Worm (Caenorhabditis elegans) whole organism, early embryonic: ENCODE data around the gene riok-3.

Source experiments
- B0310.2 ChIP-seq: sonication (generic microtip); optimal IDR thresholded peaks from 2 replicates; lab custom pipeline; 2016; ENCODE audit warnings: mild to moderate bottlenecking, missing genetic modification characterization, missing compliant biosample characterization
- F13C5.2 ChIP-seq: sonication (generic microtip); optimal IDR thresholded peaks from 2 replicates; lab custom pipeline; 2017; ENCODE audit warnings: mild to moderate bottlenecking, missing genetic modification characterization, inconsistent platforms, missing compliant biosample characterization
- aly-1 ChIP-seq: sonication (generic microtip); optimal IDR thresholded peaks from 2 replicates; lab custom pipeline; 2016; ENCODE audit warnings: missing genetic modification characterization, missing compliant biosample characterization
- ama-1 ChIP-seq: fragments of 150-350 bp; optimal IDR thresholded peaks from 2 replicates; lab custom pipeline; 2014
- ceh-13 ChIP-seq: fragments of 200-800 bp; sonication (Bioruptor generic); optimal IDR thresholded peaks from 2 replicates; lab custom pipeline; 2018; ENCODE audit warnings: mild to moderate bottlenecking, missing genetic modification characterization, missing compliant biosample characterization
- ceh-36 ChIP-seq: sonication (generic microtip); optimal IDR thresholded peaks from 2 replicates; lab custom pipeline; 2016; ENCODE audit warnings: missing genetic modification characterization, inconsistent platforms, missing compliant biosample characterization
- ets-7 ChIP-seq: sonication (generic microtip); optimal IDR thresholded peaks from 2 replicates; lab custom pipeline; 2016; ENCODE audit warnings: missing genotype, missing genetic modification characterization, missing compliant biosample characterization
- flt-1 ChIP-seq: fragments of 200-800 bp; sonication (Bioruptor generic); IDR thresholded peaks from 2 replicates; pipeline ENCODE4 v1.3.6; 2022; ENCODE audit warnings: missing genetic modification characterization, missing compliant biosample characterization
- hmbx-1 ChIP-seq: sonication (generic microtip); optimal IDR thresholded peaks from 2 replicates; lab custom pipeline; 2016; ENCODE audit warnings: mild to moderate bottlenecking, missing genetic modification characterization, missing compliant biosample characterization
- hmg-4 ChIP-seq: fragments of 200-800 bp; sonication (Bioruptor generic); optimal IDR thresholded peaks from 2 replicates; lab custom pipeline; 2018; ENCODE audit warnings: mild to moderate bottlenecking, missing genetic modification characterization, missing compliant biosample characterization
- hnd-1 ChIP-seq: sonication (generic microtip); optimal IDR thresholded peaks from 2 replicates; lab custom pipeline; 2016; ENCODE audit warnings: missing genetic modification characterization, missing compliant biosample characterization
- pes-1 ChIP-seq: fragments of 200-800 bp; sonication (Bioruptor generic); IDR thresholded peaks from 2 replicates; pipeline ENCODE4 v1.3.6; 2022; ENCODE audit warnings: missing genetic modification reagents, missing genetic modification characterization, missing compliant biosample characterization
- scrt-1 ChIP-seq: fragments of 200-800 bp; sonication (Bioruptor generic); IDR thresholded peaks from 2 replicates; pipeline ENCODE4 v1.3.6; 2022; ENCODE audit warnings: missing genetic modification characterization, missing compliant biosample characterization
- sea-1 ChIP-seq: fragments of 200-800 bp; sonication (Bioruptor generic); conservative IDR thresholded peaks from 2 replicates; pipeline ENCODE4 v1.3.6; 2022; ENCODE audit warnings: missing genetic modification characterization, missing compliant biosample characterization
- tbx-11 ChIP-seq: fragments of 200-800 bp; sonication (Bioruptor generic); IDR thresholded peaks from 2 replicates; pipeline ENCODE4 v1.3.6; 2022; ENCODE audit warnings: missing genetic modification characterization, missing compliant biosample characterization
- tbx-37 ChIP-seq: fragments of 200-800 bp; sonication (Bioruptor generic); conservative IDR thresholded peaks from 2 replicates; pipeline ENCODE4 v1.3.6; 2022; ENCODE audit warnings: missing genetic modification reagents, missing genetic modification characterization, missing compliant biosample characterization
- tra-4 ChIP-seq: sonication (generic microtip); optimal IDR thresholded peaks from 2 replicates; lab custom pipeline; 2017; ENCODE audit warnings: missing genetic modification characterization, missing compliant biosample characterization

riok-3 gene

ce11 chrIII:9846093-9846492 is 41.3 kb upstream of the riok-3 start, which contains the start of gene K11H3.2:
Gene K11H3.2 (plus strand): TSS chrIII:9846393.
- TF ChIP-seq aly-1 (tag; lab: Kevin White, UChicago), result no peak

DNA sequence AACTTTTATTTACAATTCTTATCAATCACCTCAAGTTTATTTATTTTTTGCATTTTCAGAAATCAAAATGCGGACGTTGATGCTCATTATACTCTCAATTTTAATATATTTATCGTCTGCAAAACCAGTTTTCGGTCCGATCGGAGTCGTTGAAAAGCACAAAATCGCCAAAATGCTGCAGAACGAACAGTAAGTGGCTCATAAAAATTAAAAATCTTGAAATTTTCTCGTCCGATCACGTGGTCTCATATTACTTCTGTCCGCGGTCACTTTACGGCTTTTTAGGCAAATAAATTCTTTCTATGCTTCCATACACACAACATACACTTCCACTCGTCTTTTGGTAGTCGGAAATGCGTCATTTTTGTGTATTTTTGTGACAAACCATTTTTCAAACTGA is 38.9 kb upstream of the riok-3 start, which contains the start of gene K11H3.5:
TSS of gene K11H3.5 (plus strand) at position 54 of the 400 bp plus-strand sequence.
- no peak for TF ChIP-seq B0310.2 (tag; lab: Kevin White, UChicago)

ce11 chrIII:9834888-9835287 is 30.1 kb upstream of the riok-3 start, which contains the start of gene K11H3.8:
Gene K11H3.8 (plus strand): TSS chrIII:9835188.
- TF ChIP-seq aly-1 (tag; lab: Kevin White, UChicago) (no peak), F13C5.2 (tag; lab: Kevin White, UChicago) (no peak), hmbx-1 (tag; lab: Kevin White, UChicago) (no peak), tbx-37 (GFP tag; lab: Robert Waterston, UW) (no peak), ceh-13 (GFP tag; lab: Kevin White, UChicago) (no peak), flt-1 (GFP tag; lab: Robert Waterston, UW) (no peak), pes-1 (GFP tag; lab: Robert Waterston, UW) (no peak), ama-1 (no peak), scrt-1 (no peak), ets-7 (tag; lab: Kevin White, UChicago) (no peak), sea-1 (GFP tag; lab: Robert Waterston, UW) (no peak), ceh-36 (tag; lab: Kevin White, UChicago) (no peak), tbx-11 (GFP tag; lab: Robert Waterston, UW) (no peak), tra-4 (tag; lab: Kevin White, UChicago) (no peak), B0310.2 (tag; lab: Kevin White, UChicago) (no peak), hmg-4 (GFP tag; lab: Kevin White, UChicago) (no peak), hnd-1 (tag; lab: Kevin White, UChicago) (no peak)

DNA sequence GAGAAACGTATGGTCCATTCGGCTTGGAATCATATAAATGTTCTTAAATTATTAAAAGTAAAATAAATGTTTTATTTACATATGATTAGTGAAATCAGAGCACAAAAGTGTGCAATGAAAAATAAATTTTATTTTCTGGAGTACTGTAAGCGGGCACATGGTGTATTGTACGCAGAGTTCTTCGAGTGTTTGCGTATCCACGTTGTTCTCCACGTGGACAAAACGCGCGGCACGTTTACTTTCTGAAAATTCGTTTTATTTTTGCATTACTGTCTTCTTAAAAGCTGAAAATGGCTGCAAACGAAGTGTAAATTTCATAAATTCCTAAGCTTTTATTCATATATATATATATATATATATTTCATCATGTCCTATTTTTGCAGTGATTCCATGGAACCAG is 27.8 kb upstream of the riok-3 start:
- TF ChIP-seq B0310.2 (tag; lab: Kevin White, UChicago) (no peak), tbx-37 (GFP tag; lab: Robert Waterston, UW) (no peak), aly-1 (tag; lab: Kevin White, UChicago) (no peak), hmg-4 (GFP tag; lab: Kevin White, UChicago) (no peak), tbx-11 (GFP tag; lab: Robert Waterston, UW) (no peak), ceh-13 (GFP tag; lab: Kevin White, UChicago) (no peak), flt-1 (GFP tag; lab: Robert Waterston, UW) (no peak), sea-1 (GFP tag; lab: Robert Waterston, UW) (no peak), pes-1 (GFP tag; lab: Robert Waterston, UW) (no peak), ets-7 (tag; lab: Kevin White, UChicago) (no peak), F13C5.2 (tag; lab: Kevin White, UChicago) (no peak)

DNA sequence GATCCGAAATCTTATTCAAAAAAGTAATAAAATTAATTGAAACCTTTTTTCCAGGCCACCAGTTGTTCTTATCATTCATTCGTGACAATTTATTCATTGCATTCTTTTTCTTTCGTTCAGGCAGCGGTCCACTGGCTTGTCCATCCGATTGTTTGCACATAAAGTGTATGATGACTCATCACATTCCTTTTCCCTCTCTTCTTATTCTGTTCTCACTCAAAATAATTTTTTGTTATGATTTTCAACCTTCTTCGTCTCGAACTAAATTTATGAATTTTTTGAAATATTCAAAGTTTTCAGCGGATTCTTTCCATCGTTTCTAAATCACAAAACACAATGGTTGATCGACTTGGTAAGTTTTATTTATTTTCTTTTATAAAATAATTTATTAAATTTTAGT is 25.7 kb upstream of the riok-3 start, which contains the start of gene ZK632.12:
TSS of gene ZK632.12 (plus strand) at position 301 of the 400 bp plus-strand sequence.
- no peak for TF ChIP-seq pes-1 (GFP tag; lab: Robert Waterston, UW)
- no peak for TF ChIP-seq ceh-36 (tag; lab: Kevin White, UChicago)
- no peak for TF ChIP-seq ets-7 (tag; lab: Kevin White, UChicago)
- no peak for TF ChIP-seq tbx-11 (GFP tag; lab: Robert Waterston, UW)
- no peak for TF ChIP-seq scrt-1
- no peak for TF ChIP-seq F13C5.2 (tag; lab: Kevin White, UChicago)
- TF ChIP-seq ama-1, result no peak
- TF ChIP-seq hmg-4 (GFP tag; lab: Kevin White, UChicago), result no peak
- no peak for TF ChIP-seq tbx-37 (GFP tag; lab: Robert Waterston, UW)
- TF ChIP-seq sea-1 (GFP tag; lab: Robert Waterston, UW), result no peak
- TF ChIP-seq ceh-13 (GFP tag; lab: Kevin White, UChicago), result no peak

DNA sequence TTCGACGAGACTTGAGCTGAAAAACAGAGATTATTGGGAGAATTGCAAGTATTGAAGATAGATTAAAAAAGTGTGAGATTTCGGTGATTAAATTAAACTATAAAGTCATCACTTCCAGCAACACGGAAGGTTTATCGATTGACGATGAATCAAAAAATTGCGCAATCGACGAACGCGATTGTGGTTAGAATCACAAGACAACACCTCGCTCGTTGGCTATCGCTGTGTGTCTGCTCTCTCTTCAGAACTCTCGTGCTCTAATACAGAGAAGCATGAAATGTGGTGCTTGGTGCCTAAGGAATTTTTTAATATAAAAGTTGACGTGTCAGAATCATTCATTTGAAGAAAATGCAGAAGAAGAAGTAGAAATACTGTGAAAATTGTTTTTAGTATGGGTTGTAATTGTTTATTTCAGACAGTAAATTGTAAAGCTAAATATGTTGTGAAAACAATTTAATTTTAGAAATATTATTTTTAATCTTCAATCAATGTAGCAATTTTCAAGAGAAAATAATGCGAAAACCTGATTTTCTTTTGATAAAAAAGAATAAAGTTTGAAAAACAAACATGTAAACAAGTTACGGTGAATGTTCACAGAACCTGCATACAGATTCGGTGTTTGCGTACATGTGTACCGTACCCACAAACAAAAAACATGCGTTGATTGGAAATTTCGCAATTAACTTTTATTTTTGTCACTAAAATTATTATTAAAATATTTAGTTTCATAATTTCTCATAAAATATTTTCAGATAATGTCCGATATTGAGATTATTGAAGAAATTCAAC is 22.5 kb upstream of the riok-3 start, which contains the start of the genes ZK632.10 and ZK632.11:
TSS of gene ZK632.10 (minus strand) at position 560 of the 789 bp plus-strand sequence.
TSS of gene ZK632.11 (plus strand) at position 753 of the 789 bp plus-strand sequence.
- TF ChIP-seq flt-1 (GFP tag; lab: Robert Waterston, UW) (no peak), hmg-4 (GFP tag; lab: Kevin White, UChicago) (no peak), tra-4 (tag; lab: Kevin White, UChicago) (no peak), tbx-11 (GFP tag; lab: Robert Waterston, UW) (no peak), pes-1 (GFP tag; lab: Robert Waterston, UW) (no peak), aly-1 (tag; lab: Kevin White, UChicago) (no peak), ceh-13 (GFP tag; lab: Kevin White, UChicago) (no peak), hnd-1 (tag; lab: Kevin White, UChicago) (no peak), hmbx-1 (tag; lab: Kevin White, UChicago) (no peak), ets-7 (tag; lab: Kevin White, UChicago) (no peak), ceh-36 (tag; lab: Kevin White, UChicago) (no peak), scrt-1 (no peak), B0310.2 (tag; lab: Kevin White, UChicago) (no peak), F13C5.2 (tag; lab: Kevin White, UChicago) (no peak)

DNA sequence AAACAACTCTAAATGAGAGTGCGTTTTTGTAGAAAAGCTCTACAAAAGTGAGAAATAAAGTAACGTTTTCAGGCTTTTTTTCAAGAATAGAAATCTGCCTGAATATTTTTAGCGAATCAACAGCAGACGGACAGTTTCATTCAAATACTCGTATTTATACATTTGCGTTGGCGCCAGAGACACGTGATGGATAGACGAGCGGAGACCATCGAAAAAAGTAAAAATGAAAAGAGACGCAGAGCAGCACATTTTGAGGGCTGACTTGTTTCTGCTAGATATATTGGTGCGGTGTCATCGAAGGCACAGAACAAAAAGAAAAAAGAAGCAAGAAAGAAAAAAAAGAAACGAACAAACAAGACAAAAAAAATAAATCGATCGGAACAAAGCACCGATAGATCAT is 21.2 kb upstream of the riok-3 start:
- TF ChIP-seq ama-1 (no peak), sea-1 (GFP tag; lab: Robert Waterston, UW) (no peak), ets-7 (tag; lab: Kevin White, UChicago) (no peak), tra-4 (tag; lab: Kevin White, UChicago) (no peak), hmbx-1 (tag; lab: Kevin White, UChicago) (no peak), tbx-11 (GFP tag; lab: Robert Waterston, UW) (no peak), F13C5.2 (tag; lab: Kevin White, UChicago) (no peak), hnd-1 (tag; lab: Kevin White, UChicago) (no peak), tbx-37 (GFP tag; lab: Robert Waterston, UW) (no peak), aly-1 (tag; lab: Kevin White, UChicago) (no peak), ceh-13 (GFP tag; lab: Kevin White, UChicago) (no peak)
